Worm (Caenorhabditis elegans) whole organism, L4/young adult: ENCODE data around the gene set-25.

Experiments used
- W03F9.2 ChIP-seq: fragments of 150-350 bp; optimal IDR thresholded peaks from 2 replicates; lab custom pipeline; 2014; ENCODE audit warnings: missing biosample characterization, missing genetic modification characterization
- him-1 ChIP-seq: sonication (generic microtip); optimal IDR thresholded peaks from 2 replicates; lab custom pipeline; 2016; ENCODE audit warnings: missing genotype, missing genetic modification reagents, missing genetic modification characterization, missing compliant biosample characterization

ce11 chrIII:13272227-13272626, 20.7 kb downstream of the set-25 start:
- TF ChIP-seq him-1 (tag; lab: Kevin White, UChicago) (no peak), W03F9.2 (no peak)
